Fruit fly (Drosophila melanogaster): ENCODE measurements around the gene CG46468.

- TF ChIP-seq CG13204 (GFP tag; optimal IDR thresholded peaks at IDR 0.05) (no peak), CG32121 (GFP tag; IDR thresholded peaks at IDR 0.05) (no peak), CG8159 (tag; optimal IDR thresholded peaks at IDR 0.05) (no peak), CG8301 (tag; optimal IDR thresholded peaks at IDR 0.05) (no peak), D1 (tag; optimal IDR thresholded peaks at IDR 0.05) (no peak), Snoo (tag; optimal IDR thresholded peaks at IDR 0.05) (no peak), CG15710 (tag; optimal IDR thresholded peaks at IDR 0.05) (no peak)
Observed at dm6 chr2L:9543871-9544270, 21.4 kb downstream of the CG46468 start, which contains the start of gene CG13113.

Data from whole organism, pupa.